Fruit fly (Drosophila melanogaster) whole organism, embryonic: Measurements from ENCODE around the gene EndoGI.
A peak's percentile ranks its signal among the peaks of the same experiment; 100 is the strongest.

Source experiments
- Awh ChIP-seq: fragments of 200-800 bp; sonication (Bioruptor generic); IDR thresholded peaks from 2 replicates; pipeline ENCODE4, ENCODE4 v1.3.6; 2022; ENCODE audit warnings: missing biosample characterization, missing genetic modification characterization
- CG10979 ChIP-seq: fragments of 200-800 bp; sonication (Bioruptor generic); optimal IDR thresholded peaks from 2 replicates; lab custom pipeline; 2018; ENCODE audit warnings: missing biosample characterization, mild to moderate bottlenecking, missing genetic modification characterization, moderate library complexity
- CG11398 ChIP-seq: fragments of 200-800 bp; sonication (Bioruptor generic); optimal IDR thresholded peaks from 2 replicates; lab custom pipeline; 2016; ENCODE audit warnings: missing biosample characterization, missing genetic modification characterization
- CG11695 ChIP-seq: fragments of 200-800 bp; sonication (Bioruptor generic); IDR thresholded peaks from 3 replicates; pipeline ENCODE4 v1.3.6; 2022; ENCODE audit warnings: missing biosample characterization, missing genetic modification characterization
- CG12155 ChIP-seq: fragments of 200-800 bp; sonication (Bioruptor generic); optimal IDR thresholded peaks from 3 replicates; lab custom pipeline; 2016; ENCODE audit warnings: missing biosample characterization, missing genetic modification characterization
- CG12219 ChIP-seq: fragments of 200-800 bp; sonication (Bioruptor generic); optimal IDR thresholded peaks from 3 replicates; lab custom pipeline; 2018; ENCODE audit warnings: missing biosample characterization, mild to moderate bottlenecking, missing genetic modification characterization
- CG13424 ChIP-seq: fragments of 200-800 bp; sonication (Bioruptor generic); optimal IDR thresholded peaks from 2 replicates; lab custom pipeline; 2019; ENCODE audit warnings: missing biosample characterization, mild to moderate bottlenecking, missing genetic modification characterization, moderate library complexity
- CG18476 ChIP-seq: fragments of 200-800 bp; sonication (Bioruptor generic); optimal IDR thresholded peaks from 2 replicates; lab custom pipeline; 2016; ENCODE audit warnings: missing biosample characterization, mild to moderate bottlenecking, missing genetic modification characterization
- CG18599 ChIP-seq: fragments of 200-800 bp; sonication (Bioruptor generic); optimal IDR thresholded peaks from 3 replicates; lab custom pipeline; 2017; ENCODE audit warnings: missing biosample characterization, missing genetic modification characterization, mild to moderate bottlenecking, moderate library complexity, missing genetic modification reagents
- CG30403 ChIP-seq: fragments of 200-800 bp; sonication (Bioruptor generic); optimal IDR thresholded peaks from 3 replicates; lab custom pipeline; 2016; ENCODE audit warnings: missing biosample characterization, missing genetic modification characterization
- CG30431 ChIP-seq: fragments of 200-800 bp; sonication (Bioruptor generic); optimal IDR thresholded peaks from 2 replicates; lab custom pipeline; 2017; ENCODE audit warnings: missing biosample characterization, missing genetic modification characterization
- CG33557 ChIP-seq: fragments of 200-800 bp; sonication (Bioruptor generic); optimal IDR thresholded peaks from 2 replicates; lab custom pipeline; 2019; ENCODE audit warnings: missing biosample characterization, mild to moderate bottlenecking, missing genetic modification characterization, moderate library complexity
- CG4360 ChIP-seq: fragments of 200-800 bp; sonication (Bioruptor generic); IDR thresholded peaks from 2 replicates; pipeline ENCODE4 v1.3.6; 2022; ENCODE audit warnings: missing biosample characterization, missing genetic modification characterization
- CG4617 ChIP-seq: fragments of 200-800 bp; sonication (Bioruptor generic); optimal IDR thresholded peaks from 3 replicates; lab custom pipeline; 2016; ENCODE audit warnings: missing biosample characterization, missing genetic modification characterization, borderline replicate concordance
- CG8924 ChIP-seq: fragments of 200-800 bp; optimal IDR thresholded peaks from 3 replicates; lab custom pipeline; 2019; ENCODE audit warnings: missing biosample characterization, mild to moderate bottlenecking, missing genetic modification characterization, moderate library complexity
- D ChIP-seq, 2 experiments: fragments of 200-800 bp in 1 of 2; fragments of >200 bp in 1 of 2; sonication (Bioruptor generic) in 1 of 2; optimal IDR thresholded peaks; 2 replicates in 1 of 2; 3 replicates in 1 of 2; lab custom pipeline; 2017; ENCODE audit warnings: mild to moderate bottlenecking in 1 of 2, missing biosample characterization in 1 of 2, missing genetic modification characterization in 1 of 2, missing genetic modification reagents in 1 of 2
- D19B ChIP-seq: fragments of 200-800 bp; sonication (Bioruptor generic); optimal IDR thresholded peaks from 2 replicates; lab custom pipeline; 2017; ENCODE audit warnings: missing biosample characterization, mild to moderate bottlenecking, missing genetic modification characterization
- Doc2 ChIP-seq: fragments of 200-800 bp; sonication (Bioruptor generic); IDR thresholded peaks from 2 replicates; pipeline ENCODE4 v1.3.6; 2022; ENCODE audit warnings: missing biosample characterization, missing genetic modification characterization
- Hey ChIP-seq: fragments of 200-800 bp; sonication (Bioruptor generic); optimal IDR thresholded peaks from 3 replicates; lab custom pipeline; 2018; ENCODE audit warnings: missing biosample characterization, mild to moderate bottlenecking, missing genetic modification characterization
- Med ChIP-seq: fragments of 200-800 bp; sonication (Bioruptor generic); peaks from one replicate; lab custom pipeline; 2016; ENCODE audit warnings: missing biosample characterization, missing genetic modification characterization, mild to moderate bottlenecking, inconsistent platforms, moderate library complexity
- Myb ChIP-seq: fragments of 200-800 bp; sonication (Bioruptor generic); optimal IDR thresholded peaks from 2 replicates; lab custom pipeline; 2016; ENCODE audit warnings: missing biosample characterization, missing genetic modification characterization
- NC2β ChIP-seq: fragments of 200-800 bp; sonication (Bioruptor generic); optimal IDR thresholded peaks from 2 replicates; lab custom pipeline; 2016; ENCODE audit warnings: missing biosample characterization, missing genetic modification characterization
- Opbp ChIP-seq: fragments of 200-800 bp; sonication (Bioruptor generic); IDR thresholded peaks from 3 replicates; pipeline ENCODE4 v1.3.6; 2022; ENCODE audit warnings: missing biosample characterization, missing genetic modification characterization; ENCODE audit not compliant: partially characterized antibody
- Pdp1 ChIP-seq, 2 experiments: fragments of 200-800 bp; sonication (Bioruptor generic); optimal IDR thresholded peaks; 3 replicates each; lab custom pipeline; 2016; ENCODE audit warnings: missing biosample characterization in 2 of 2, missing genetic modification characterization in 2 of 2, mild to moderate bottlenecking in 1 of 2, moderate library complexity in 1 of 2
- Side ChIP-seq: fragments of 200-800 bp; sonication (Bioruptor generic); optimal IDR thresholded peaks from 2 replicates; lab custom pipeline; 2016; ENCODE audit warnings: missing biosample characterization, missing genetic modification characterization
- Ssrp ChIP-seq: fragments of 200-800 bp; sonication (Bioruptor generic); optimal IDR thresholded peaks from 2 replicates; lab custom pipeline; 2018; ENCODE audit warnings: missing biosample characterization, mild to moderate bottlenecking, missing genetic modification characterization, moderate library complexity
- Vsx1 ChIP-seq: fragments of 200-800 bp; sonication (Bioruptor generic); optimal IDR thresholded peaks from 2 replicates; lab custom pipeline; 2017; ENCODE audit warnings: missing biosample characterization, mild to moderate bottlenecking, missing genetic modification characterization, missing genetic modification reagents
- Xrp1 ChIP-seq: fragments of 200-800 bp; sonication (Bioruptor generic); IDR thresholded peaks from 2 replicates; pipeline ENCODE4 v1.3.6; 2022; ENCODE audit warnings: missing biosample characterization, missing genetic modification characterization
- chinmo ChIP-seq: fragments of 200-800 bp; sonication (Bioruptor generic); IDR thresholded peaks from 4 replicates; pipeline ENCODE4 v1.3.6; 2022; ENCODE audit warnings: missing biosample characterization, missing genetic modification characterization; ENCODE audit not compliant: partially characterized antibody
- ci ChIP-seq: fragments of 200-800 bp; sonication (Bioruptor generic); IDR thresholded peaks from 3 replicates; pipeline ENCODE4 v1.3.6; 2022; ENCODE audit warnings: missing biosample characterization, missing genetic modification characterization
- crc ChIP-seq: fragments of 200-800 bp; sonication (Bioruptor generic); optimal IDR thresholded peaks from 2 replicates; lab custom pipeline; 2016; ENCODE audit warnings: missing biosample characterization, missing genetic modification characterization
- crol ChIP-seq: fragments of 200-800 bp; sonication (Bioruptor generic); IDR thresholded peaks from 2 replicates; pipeline ENCODE4 v1.3.6; 2022; ENCODE audit warnings: missing biosample characterization, missing genetic modification characterization
- crp ChIP-seq, 2 experiments: fragments of 200-800 bp; sonication (Bioruptor generic); optimal IDR thresholded peaks; 2 replicates in 1 of 2; 3 replicates in 1 of 2; lab custom pipeline; 2017; ENCODE audit warnings: missing biosample characterization in 2 of 2, missing genetic modification characterization in 2 of 2, mild to moderate bottlenecking in 1 of 2, moderate library complexity in 1 of 2
- dati ChIP-seq: fragments of 200-800 bp; sonication (Bioruptor generic); IDR thresholded peaks from 2 replicates; pipeline ENCODE4 v1.3.6; 2022; ENCODE audit warnings: missing biosample characterization, missing genetic modification characterization
- dpn ChIP-seq, 2 experiments: fragments of 200-800 bp; sonication (Bioruptor generic); optimal IDR thresholded peaks; 3 replicates each; lab custom pipeline; 2016; ENCODE audit warnings: missing biosample characterization in 2 of 2, missing genetic modification characterization in 2 of 2
- gem ChIP-seq: fragments of 200-800 bp; sonication (Bioruptor generic); optimal IDR thresholded peaks from 2 replicates; lab custom pipeline; 2019; ENCODE audit warnings: missing biosample characterization, mild to moderate bottlenecking, missing genetic modification characterization, moderate library complexity
- pfk ChIP-seq: fragments of 200-800 bp; sonication (Bioruptor generic); optimal IDR thresholded peaks from 2 replicates; lab custom pipeline; 2018; ENCODE audit warnings: missing biosample characterization, mild to moderate bottlenecking, missing genetic modification characterization, moderate library complexity
- phol ChIP-seq: fragments of 200-800 bp; sonication (Bioruptor generic); optimal IDR thresholded peaks from 3 replicates; lab custom pipeline; 2018; ENCODE audit warnings: missing biosample characterization, mild to moderate bottlenecking, missing genetic modification characterization, moderate library complexity
- row ChIP-seq: fragments of 200-800 bp; sonication (Bioruptor generic); IDR thresholded peaks from 3 replicates; pipeline ENCODE4 v1.3.6; 2022; ENCODE audit warnings: missing biosample characterization, missing genetic modification characterization
- sd ChIP-seq: fragments of 200-800 bp; sonication (Bioruptor generic); optimal IDR thresholded peaks from 3 replicates; lab custom pipeline; 2018; ENCODE audit warnings: missing biosample characterization, mild to moderate bottlenecking, missing genetic modification characterization, moderate library complexity
- sens ChIP-seq: fragments of 200-800 bp; sonication (Bioruptor generic); peaks from one replicate; lab custom pipeline; 2016; ENCODE audit warnings: missing biosample characterization, missing genetic modification characterization
- twi ChIP-seq: fragments of 200-800 bp; optimal IDR thresholded peaks from 2 replicates; lab custom pipeline; 2019; ENCODE audit warnings: missing biosample characterization, mild to moderate bottlenecking, missing genetic modification characterization, moderate library complexity
- vvl ChIP-seq: fragments of 200-800 bp; sonication (Bioruptor generic); IDR thresholded peaks from 2 replicates; pipeline ENCODE4 v1.3.6; 2022; ENCODE audit warnings: missing biosample characterization, missing genetic modification characterization
- zen ChIP-seq: fragments of 200-800 bp; sonication (Bioruptor generic); optimal IDR thresholded peaks from 3 replicates; lab custom pipeline; 2018; ENCODE audit warnings: missing biosample characterization, mild to moderate bottlenecking, missing genetic modification characterization, moderate library complexity

The EndoGI gene

dm6 chr2L:16281419-16282076 lies 24.1 kb downstream of the EndoGI start (continued):
- TF ChIP-seq CG12219 (GFP tag; lab: Kevin White, UChicago): no peak
- peak; percentile 11 for TF ChIP-seq CG10979 (tag; lab: Kevin White, UChicago)
- TF ChIP-seq Side (GFP tag; lab: Kevin White, UChicago): no peak
- TF ChIP-seq vvl (GFP tag; lab: Robert Waterston, UW): peak; percentile 22; the same call in 1 of the 2 replicates
- no peak for TF ChIP-seq CG18599
- no peak for TF ChIP-seq zen (tag; lab: Kevin White, UChicago)
- TF ChIP-seq CG11398 (GFP tag; lab: Kevin White, UChicago): no peak
- peak; percentile 26 for TF ChIP-seq Ssrp
- no peak for TF ChIP-seq CG18476 (GFP tag; lab: Kevin White, UChicago)
- no peak for TF ChIP-seq CG11695 (GFP tag; lab: Robert Waterston, UW)
- no peak for TF ChIP-seq NC2β
- peak; percentile 38 for TF ChIP-seq CG33557
- TF ChIP-seq dpn (GFP tag; optimal IDR thresholded peaks at IDR 0.05; lab: Kevin White, UChicago): no peak
- TF ChIP-seq CG30403 (GFP tag; lab: Kevin White, UChicago): no peak
- peak; percentile 22 for TF ChIP-seq twi (tag; lab: Kevin White, UChicago)
- peak; percentile 77 for TF ChIP-seq sens (GFP tag; lab: Kevin White, UChicago)
- TF ChIP-seq sd (tag; lab: Kevin White, UChicago): peak; percentile 97
- no peak for TF ChIP-seq D19B (GFP tag; lab: Kevin White, UChicago)
- TF ChIP-seq CG13424 (tag; lab: Kevin White, UChicago): peak; percentile 35
- peak; percentile 65 for TF ChIP-seq CG4360 (GFP tag; lab: Robert Waterston, UW)
- TF ChIP-seq Doc2 (GFP tag; lab: Robert Waterston, UW): no peak
- peak; percentile 6 for TF ChIP-seq phol (tag; lab: Kevin White, UChicago)
- TF ChIP-seq Hey (tag; lab: Kevin White, UChicago): no peak
- peak; percentile 15 for TF ChIP-seq CG8924 (tag; lab: Kevin White, UChicago)
- TF ChIP-seq Awh (GFP tag; lab: Robert Waterston, UW): no peak
- TF ChIP-seq CG30431: no peak
- 0 out of 2 replicates have a peak, but pooled peaks have one; percentile 15 for TF ChIP-seq Xrp1 (GFP tag; lab: Robert Waterston, UW)
- TF ChIP-seq gem (tag; lab: Kevin White, UChicago): peak; percentile 42
- no peak for TF ChIP-seq dati (GFP tag; lab: Robert Waterston, UW)

DNA sequence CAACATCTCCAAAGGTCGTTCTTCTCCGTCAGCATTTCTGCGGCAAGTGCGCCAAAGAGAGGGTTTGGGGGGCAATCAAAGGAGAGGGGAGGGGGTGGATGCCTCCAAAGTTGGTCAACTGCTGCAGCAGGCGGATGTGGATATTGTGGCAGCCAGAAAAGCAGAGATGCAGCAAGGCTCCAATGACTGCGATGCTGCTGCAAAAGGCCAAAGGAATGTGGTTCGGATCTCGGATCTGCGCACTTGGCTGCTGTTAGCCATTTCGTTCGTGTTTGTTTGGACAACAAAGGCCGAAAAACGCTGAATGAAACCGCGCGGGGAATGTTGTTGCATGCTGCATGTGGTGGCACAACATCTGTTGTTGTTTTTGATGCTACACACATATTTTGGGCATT lies 24.6 kb downstream of the EndoGI start:
- peak; percentile 24 for TF ChIP-seq pfk (GFP tag; lab: Kevin White, UChicago)
- no peak for TF ChIP-seq row (GFP tag; lab: Robert Waterston, UW)
- 0 out of 4 replicates have a peak, but pooled peaks have one; percentile 23 for TF ChIP-seq chinmo
- TF ChIP-seq D (optimal IDR thresholded peaks at IDR 0.05; lab: Kevin White, UChicago): peak; percentile 58
- TF ChIP-seq D (GFP tag; optimal IDR thresholded peaks at IDR 0.05; lab: Kevin White, UChicago): no peak
- TF ChIP-seq Opbp (GFP tag; lab: Robert Waterston, UW): 0 out of 3 replicates have a peak, but pooled peaks have one; percentile 22
- TF ChIP-seq crc: no peak
- peak; percentile 82 for TF ChIP-seq twi (tag; lab: Kevin White, UChicago)
- peak; percentile 13 for TF ChIP-seq sd (tag; lab: Kevin White, UChicago)
- TF ChIP-seq crol (GFP tag; lab: Robert Waterston, UW): peak; percentile 44
- TF ChIP-seq, all 482 proteins: peak for 7

DNA sequence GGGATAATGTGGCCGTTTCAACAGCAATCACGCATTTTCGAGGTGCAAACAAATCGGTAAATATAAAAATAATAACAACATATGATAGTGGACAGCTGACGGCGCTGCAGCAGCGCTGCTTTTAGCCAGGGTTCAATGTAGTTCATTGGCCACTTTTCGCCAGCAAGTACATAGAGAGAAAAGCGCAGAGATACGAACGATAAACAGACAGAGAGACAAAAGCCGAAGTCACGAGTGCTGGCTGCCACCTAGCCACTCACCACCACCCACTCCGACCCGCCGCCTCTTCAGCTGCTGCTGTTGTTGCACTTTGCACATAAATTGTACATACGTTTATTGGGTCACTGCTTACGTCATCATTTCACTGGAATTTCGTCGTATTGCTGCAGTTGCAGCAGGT lies 25.4 kb downstream of the EndoGI start:
- TF ChIP-seq CG4617 (GFP tag; lab: Kevin White, UChicago) (no peak), Pdp1 (GFP tag; optimal IDR thresholded peaks at IDR 0.05; lab: Kevin White, UChicago) (peak in 1 of 2 experiments; percentile 44), ci (GFP tag; lab: Robert Waterston, UW) (peak; percentile 53; the same call in 1 of the 3 replicates), Med (GFP tag; lab: Kevin White, UChicago) (peak; percentile 55), Vsx1 (GFP tag; lab: Kevin White, UChicago) (no peak), Myb (GFP tag; lab: Kevin White, UChicago) (no peak), crp (GFP tag; optimal IDR thresholded peaks at IDR 0.05; lab: Kevin White, UChicago) (peak; percentile 9 to 33), CG12155 (GFP tag; lab: Kevin White, UChicago) (no peak)
